Fruit fly (Drosophila melanogaster): Measurements from ENCODE around the gene Fhos.

Fhos gene

DNA sequence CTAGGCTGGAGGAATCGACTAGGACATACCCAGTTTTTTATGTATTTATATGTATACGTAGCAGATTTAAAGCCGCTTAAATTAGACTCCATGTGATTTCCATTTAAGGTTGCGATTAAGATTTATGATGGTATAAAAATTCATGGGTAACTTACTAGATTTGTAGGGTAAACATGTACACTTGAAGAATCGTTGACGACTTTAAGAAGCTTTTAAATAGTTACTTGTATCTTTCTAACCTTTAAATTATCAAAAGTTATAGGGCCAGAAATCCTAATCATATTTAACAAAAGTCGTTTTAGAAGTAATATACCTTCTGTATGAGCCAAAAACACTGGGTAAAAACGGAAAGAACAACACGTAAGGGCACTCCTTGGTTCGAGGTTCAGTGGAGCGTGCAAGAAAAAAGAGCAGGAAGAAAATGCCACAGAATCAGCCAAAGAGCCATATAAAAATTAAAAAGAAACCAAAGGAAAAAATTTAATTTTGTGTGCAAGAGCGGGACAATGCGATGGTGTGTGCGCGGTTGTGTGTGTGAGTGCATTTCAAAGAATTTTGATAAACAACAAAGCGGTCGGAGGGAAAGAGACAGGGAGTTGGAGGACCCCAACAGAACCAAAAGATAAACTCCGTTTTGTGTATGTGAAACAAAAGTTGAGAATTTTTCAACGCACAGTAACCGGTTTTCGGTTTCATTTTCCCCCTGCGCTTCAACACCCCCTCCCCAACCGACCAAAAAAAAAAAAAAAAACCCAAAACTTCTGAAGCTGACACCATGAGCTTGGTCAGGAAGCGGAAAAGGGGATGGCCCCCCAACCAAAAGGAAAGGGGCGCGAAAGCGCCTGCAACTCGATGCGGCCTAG lies 86.4 kb downstream of the Fhos start (continued):
- TF ChIP-seq CG6272 (GFP tag; IDR thresholded peaks at IDR 0.05) (no peak), pros (GFP tag; optimal IDR thresholded peaks at IDR 0.05) (peak; percentile 45), sug (tag; optimal IDR thresholded peaks at IDR 0.05) (no peak), lab (GFP tag; optimal IDR thresholded peaks at IDR 0.05) (no peak), trh (GFP tag; optimal IDR thresholded peaks at IDR 0.05) (no peak), CG14710 (tag; optimal IDR thresholded peaks at IDR 0.05) (peak; percentile 56), sqz (GFP tag; optimal IDR thresholded peaks at IDR 0.05) (peak; percentile 55), oc (tag; optimal IDR thresholded peaks at IDR 0.05) (no peak), CG12391 (tag; optimal IDR thresholded peaks at IDR 0.05) (peak; percentile 42), lbe (GFP tag; optimal IDR thresholded peaks at IDR 0.05) (peak; percentile 57), MTF-1 (GFP tag; optimal IDR thresholded peaks at IDR 0.05; ENCODE audit: borderline replicate concordance) (no peak), D19B (GFP tag; optimal IDR thresholded peaks at IDR 0.05) (peak; percentile 63), ham (GFP tag; IDR thresholded peaks at IDR 0.05) (no peak), CG10274 (GFP tag; optimal IDR thresholded peaks at IDR 0.05) (no peak), CG2712 (tag; optimal IDR thresholded peaks at IDR 0.05) (peak; percentile 70), CG7839 (tag; optimal IDR thresholded peaks at IDR 0.05) (peak; percentile 20), pan (optimal IDR thresholded peaks at IDR 0.05) (peak in 1 of 2 experiments; percentile 56), pan (GFP tag; optimal IDR thresholded peaks at IDR 0.05 in 1 of 2, IDR thresholded peaks at IDR 0.05 in 1 of 2) (no peak), CG17829 (tag; optimal IDR thresholded peaks at IDR 0.05) (peak; percentile 49), row (GFP tag; IDR thresholded peaks at IDR 0.05) (peak; percentile 40; the same call in 2 of the 3 replicates), sob (GFP tag; IDR thresholded peaks at IDR 0.05) (no peak), tin (GFP tag; optimal IDR thresholded peaks at IDR 0.05) (no peak), br (optimal IDR thresholded peaks at IDR 0.05) (no peak), H2.0 (GFP tag; IDR thresholded peaks at IDR 0.05) (no peak), CG13287 (GFP tag; IDR thresholded peaks at IDR 0.05; ENCODE audit: partially characterized antibody) (no peak), CG15601 (tag; optimal IDR thresholded peaks at IDR 0.05) (peak; percentile 5), Oli (tag; optimal IDR thresholded peaks at IDR 0.05) (peak; percentile 14), Mrtf (GFP tag; IDR thresholded peaks at IDR 0.05) (no peak), Taf1 (GFP tag; IDR thresholded peaks at IDR 0.05) (no peak), Pdp1 (GFP tag; optimal IDR thresholded peaks at IDR 0.05) (peak in 1 of 2 experiments; percentile 4), slp2 (GFP tag; optimal IDR thresholded peaks at IDR 0.05) (no peak), ttk (GFP tag; IDR thresholded peaks at IDR 0.05) (no peak), CG33557 (GFP tag; optimal IDR thresholded peaks at IDR 0.05) (peak; percentile 8), Xbp1 (GFP tag; optimal IDR thresholded peaks at IDR 0.05) (no peak), kni (GFP tag; optimal IDR thresholded peaks at IDR 0.05) (peak; percentile 59), zf30C (GFP tag; optimal IDR thresholded peaks at IDR 0.05) (no peak), CG17328 (GFP tag; IDR thresholded peaks at IDR 0.05) (no peak), cg (GFP tag; optimal IDR thresholded peaks at IDR 0.05) (peak; percentile 57), CG8388 (GFP tag; optimal IDR thresholded peaks at IDR 0.05) (peak; percentile 20), Dbx (GFP tag; IDR thresholded peaks at IDR 0.05) (no peak), Lim3 (GFP tag; IDR thresholded peaks at IDR 0.05) (no peak), HLH4C (GFP tag; IDR thresholded peaks at IDR 0.05; ENCODE audit: partially characterized antibody) (no peak), sens-2 (GFP tag; IDR thresholded peaks at IDR 0.05) (no peak), CG3281 (GFP tag; optimal IDR thresholded peaks at IDR 0.05) (no peak), CG7745 (tag; optimal IDR thresholded peaks at IDR 0.05) (peak; percentile 78), pzg (GFP tag; optimal IDR thresholded peaks at IDR 0.05) (no peak), pnt (GFP tag; optimal IDR thresholded peaks at IDR 0.05) (peak; percentile 4), CG6654 (GFP tag; optimal IDR thresholded peaks at IDR 0.05) (no peak)

Data from whole organism, embryonic.